Fruit fly (Drosophila melanogaster) whole organism, embryonic: ENCODE results near the gene Gyc88E.

Source experiments
- Atf6 ChIP-seq: fragments of 200-800 bp; sonication (Bioruptor generic); IDR thresholded peaks from 2 replicates; pipeline ENCODE4 v1.3.6; 2022; ENCODE audit warnings: missing biosample characterization, missing genetic modification characterization
- B-H1 ChIP-seq: fragments of 200-800 bp; sonication (Bioruptor generic); IDR thresholded peaks from 3 replicates; pipeline ENCODE4 v1.3.6; 2022; ENCODE audit warnings: missing biosample characterization, missing genetic modification characterization
- Bgb ChIP-seq: fragments of 200-800 bp; sonication (Bioruptor generic); IDR thresholded peaks from 2 replicates; pipeline ENCODE4 v1.3.6; 2022; ENCODE audit warnings: missing biosample characterization, missing genetic modification characterization; ENCODE audit not compliant: partially characterized antibody
- CG11695 ChIP-seq: fragments of 200-800 bp; sonication (Bioruptor generic); IDR thresholded peaks from 3 replicates; pipeline ENCODE4 v1.3.6; 2022; ENCODE audit warnings: missing biosample characterization, missing genetic modification characterization
- CG12219 ChIP-seq: fragments of 200-800 bp; sonication (Bioruptor generic); optimal IDR thresholded peaks from 3 replicates; lab custom pipeline; 2018; ENCODE audit warnings: missing biosample characterization, mild to moderate bottlenecking, missing genetic modification characterization
- CG1233 ChIP-seq: fragments of 200-800 bp; sonication (Bioruptor generic); optimal IDR thresholded peaks from 4 replicates; lab custom pipeline; 2018; ENCODE audit warnings: missing biosample characterization, mild to moderate bottlenecking, missing genetic modification characterization
- CG13424 ChIP-seq: fragments of 200-800 bp; sonication (Bioruptor generic); optimal IDR thresholded peaks from 2 replicates; lab custom pipeline; 2019; ENCODE audit warnings: missing biosample characterization, mild to moderate bottlenecking, missing genetic modification characterization, moderate library complexity
- CG14667 ChIP-seq: fragments of 200-800 bp; sonication (Bioruptor generic); IDR thresholded peaks from 2 replicates; pipeline ENCODE4 v1.3.6; 2022; ENCODE audit warnings: missing biosample characterization, missing genetic modification characterization
- CG17186 ChIP-seq: fragments of 200-800 bp; sonication (Bioruptor generic); optimal IDR thresholded peaks from 3 replicates; lab custom pipeline; 2017; ENCODE audit warnings: missing biosample characterization, missing genetic modification reagents, missing genetic modification characterization
- CG17359 ChIP-seq: fragments of 200-800 bp; sonication (Bioruptor generic); optimal IDR thresholded peaks from 3 replicates; lab custom pipeline; 2018; ENCODE audit warnings: missing biosample characterization, mild to moderate bottlenecking, missing genetic modification characterization, moderate library complexity
- CG17361 ChIP-seq: fragments of 200-800 bp; sonication (Bioruptor generic); IDR thresholded peaks from 3 replicates; pipeline ENCODE4 v1.3.6; 2022; ENCODE audit warnings: missing biosample characterization, missing genetic modification characterization
- CG17829 ChIP-seq: fragments of 200-800 bp; optimal IDR thresholded peaks from 2 replicates; lab custom pipeline; 2019; ENCODE audit warnings: missing biosample characterization, mild to moderate bottlenecking, missing genetic modification characterization, moderate library complexity
- CG1832 ChIP-seq: fragments of 200-800 bp; sonication (Bioruptor generic); optimal IDR thresholded peaks from 2 replicates; lab custom pipeline; 2017; ENCODE audit warnings: missing biosample characterization, mild to moderate bottlenecking, missing genetic modification characterization, inconsistent platforms
- CG18476 ChIP-seq: fragments of 200-800 bp; sonication (Bioruptor generic); optimal IDR thresholded peaks from 2 replicates; lab custom pipeline; 2016; ENCODE audit warnings: missing biosample characterization, mild to moderate bottlenecking, missing genetic modification characterization
- CG18599 ChIP-seq: fragments of 200-800 bp; sonication (Bioruptor generic); optimal IDR thresholded peaks from 3 replicates; lab custom pipeline; 2017; ENCODE audit warnings: missing biosample characterization, missing genetic modification characterization, mild to moderate bottlenecking, moderate library complexity, missing genetic modification reagents
- CG31441 ChIP-seq: fragments of 200-800 bp; sonication (Bioruptor generic); IDR thresholded peaks from 2 replicates; pipeline ENCODE4 v1.3.6; 2022; ENCODE audit warnings: missing biosample characterization, missing genetic modification characterization
- CG4424 ChIP-seq: fragments of 200-800 bp; sonication (Bioruptor generic); optimal IDR thresholded peaks from 3 replicates; lab custom pipeline; 2016; ENCODE audit warnings: missing biosample characterization, missing genetic modification characterization
- CG7745 ChIP-seq: fragments of 200-800 bp; sonication (Bioruptor generic); optimal IDR thresholded peaks from 2 replicates; lab custom pipeline; 2018; ENCODE audit warnings: missing biosample characterization, mild to moderate bottlenecking, missing genetic modification characterization, moderate library complexity
- CG7839 ChIP-seq: fragments of 200-800 bp; sonication (Bioruptor generic); optimal IDR thresholded peaks from 3 replicates; lab custom pipeline; 2018; ENCODE audit warnings: missing biosample characterization, mild to moderate bottlenecking, missing genetic modification characterization, moderate library complexity
- CG8924 ChIP-seq: fragments of 200-800 bp; optimal IDR thresholded peaks from 3 replicates; lab custom pipeline; 2019; ENCODE audit warnings: missing biosample characterization, mild to moderate bottlenecking, missing genetic modification characterization, moderate library complexity
- CG8944 ChIP-seq: fragments of 200-800 bp; sonication (Bioruptor generic); optimal IDR thresholded peaks from 3 replicates; lab custom pipeline; 2016; ENCODE audit warnings: missing biosample characterization, missing genetic modification characterization
- Dbx ChIP-seq: fragments of 200-800 bp; sonication (Bioruptor generic); IDR thresholded peaks from 3 replicates; pipeline ENCODE4 v1.3.6; 2022; ENCODE audit warnings: missing biosample characterization, missing genetic modification characterization
- Dip3 ChIP-seq: fragments of 200-800 bp; sonication (Bioruptor generic); optimal IDR thresholded peaks from 3 replicates; lab custom pipeline; 2016; ENCODE audit warnings: missing biosample characterization, missing genetic modification characterization
- GATAe ChIP-seq: fragments of 200-800 bp; sonication (Bioruptor generic); conservative IDR thresholded peaks from 2 replicates; pipeline ENCODE4 v1.3.6; 2022; ENCODE audit warnings: missing biosample characterization, missing genetic modification characterization
- Hr3 ChIP-seq: fragments of 200-800 bp; sonication (Bioruptor generic); optimal IDR thresholded peaks from 3 replicates; lab custom pipeline; 2016; ENCODE audit warnings: missing biosample characterization, missing genetic modification characterization
- Hr78 ChIP-seq, 2 experiments: fragments of 200-800 bp in 1 of 2; fragments of >200 bp in 1 of 2; sonication (Bioruptor generic) in 1 of 2; optimal IDR thresholded peaks; 2 replicates each; lab custom pipeline; 2017 to 2019; ENCODE audit warnings: missing biosample characterization in 2 of 2, missing genetic modification characterization in 2 of 2, mild to moderate bottlenecking in 1 of 2, moderate library complexity in 1 of 2
- MBD-R2 ChIP-seq: fragments of 200-800 bp; sonication (Bioruptor generic); IDR thresholded peaks from 2 replicates; pipeline ENCODE4 v1.3.6; 2022; ENCODE audit warnings: missing biosample characterization, missing genetic modification characterization
- NC2β ChIP-seq: fragments of 200-800 bp; sonication (Bioruptor generic); optimal IDR thresholded peaks from 2 replicates; lab custom pipeline; 2016; ENCODE audit warnings: missing biosample characterization, missing genetic modification characterization
- Xbp1 ChIP-seq: fragments of 200-800 bp; sonication (Bioruptor generic); optimal IDR thresholded peaks from 3 replicates; lab custom pipeline; 2016; ENCODE audit warnings: missing biosample characterization, mild to moderate bottlenecking, missing genetic modification characterization
- aop ChIP-seq: fragments of 200-800 bp; sonication (Bioruptor generic); IDR thresholded peaks from 2 replicates; pipeline ENCODE4 v1.3.6; 2022; ENCODE audit warnings: missing biosample characterization, missing genetic modification characterization
- ato ChIP-seq: fragments of 200-800 bp; sonication (Bioruptor generic); IDR thresholded peaks from 2 replicates; pipeline ENCODE4 v1.3.6; 2022; ENCODE audit warnings: missing biosample characterization, missing genetic modification characterization; ENCODE audit not compliant: partially characterized antibody
- chinmo ChIP-seq: fragments of 200-800 bp; sonication (Bioruptor generic); IDR thresholded peaks from 4 replicates; pipeline ENCODE4 v1.3.6; 2022; ENCODE audit warnings: missing biosample characterization, missing genetic modification characterization; ENCODE audit not compliant: partially characterized antibody
- exex ChIP-seq: fragments of 200-800 bp; sonication (Bioruptor generic); optimal IDR thresholded peaks from 4 replicates; lab custom pipeline; 2018; ENCODE audit warnings: missing biosample characterization, mild to moderate bottlenecking, missing genetic modification characterization, moderate library complexity
- grau ChIP-seq: fragments of 200-800 bp; optimal IDR thresholded peaks from 3 replicates; lab custom pipeline; 2019; ENCODE audit warnings: missing biosample characterization, mild to moderate bottlenecking, missing genetic modification characterization, moderate library complexity
- grn ChIP-seq: fragments of 200-800 bp; sonication (Bioruptor generic); optimal IDR thresholded peaks from 3 replicates; lab custom pipeline; 2017; ENCODE audit warnings: missing biosample characterization, missing genetic modification characterization
- insv ChIP-seq, 2 experiments: fragments of 200-800 bp; sonication (Bioruptor generic); optimal IDR thresholded peaks; 3 replicates each; lab custom pipeline; 2016 to 2018; ENCODE audit warnings: missing biosample characterization in 2 of 2, missing genetic modification characterization in 2 of 2
- mam ChIP-seq: fragments of 200-800 bp; sonication (Bioruptor generic); optimal IDR thresholded peaks from 3 replicates; lab custom pipeline; 2016; ENCODE audit warnings: missing biosample characterization, missing genetic modification characterization
- phol ChIP-seq: fragments of 200-800 bp; sonication (Bioruptor generic); optimal IDR thresholded peaks from 3 replicates; lab custom pipeline; 2018; ENCODE audit warnings: missing biosample characterization, mild to moderate bottlenecking, missing genetic modification characterization, moderate library complexity
- sd ChIP-seq: fragments of 200-800 bp; sonication (Bioruptor generic); optimal IDR thresholded peaks from 3 replicates; lab custom pipeline; 2018; ENCODE audit warnings: missing biosample characterization, mild to moderate bottlenecking, missing genetic modification characterization, moderate library complexity
- sens ChIP-seq: fragments of 200-800 bp; sonication (Bioruptor generic); peaks from one replicate; lab custom pipeline; 2016; ENCODE audit warnings: missing biosample characterization, missing genetic modification characterization
- slbo ChIP-seq: fragments of 200-800 bp; sonication (Bioruptor generic); IDR thresholded peaks from 2 replicates; pipeline ENCODE4 v1.3.6; 2022; ENCODE audit warnings: missing biosample characterization, missing genetic modification characterization
- sna ChIP-seq: fragments of 200-800 bp; sonication (Bioruptor generic); IDR thresholded peaks from 2 replicates; pipeline ENCODE4 v1.3.6; 2022; ENCODE audit warnings: missing biosample characterization, missing genetic modification characterization; ENCODE audit not compliant: partially characterized antibody
- sob ChIP-seq: fragments of 200-800 bp; sonication (Bioruptor generic); IDR thresholded peaks from 2 replicates; pipeline ENCODE4 v1.3.6; 2022; ENCODE audit warnings: missing biosample characterization, missing genetic modification characterization
- z ChIP-seq: fragments of 200-800 bp; sonication (Bioruptor generic); IDR thresholded peaks from 3 replicates; pipeline ENCODE4 v1.3.6; 2022; ENCODE audit warnings: missing biosample characterization, missing genetic modification characterization
- zfh1 ChIP-seq: fragments of 200-800 bp; sonication (Bioruptor generic); IDR thresholded peaks from 3 replicates; pipeline ENCODE4 v1.3.6; 2022; ENCODE audit warnings: missing biosample characterization, missing genetic modification characterization

Gyc88E gene

dm6 chr3R:15139010-15139815, 11.0 kb upstream of the Gyc88E start (continued):
- 0 out of 2 replicates have a peak, but pooled peaks have one; percentile 35 for TF ChIP-seq CG31441 (GFP tag; lab: Robert Waterston, UW)
- TF ChIP-seq CG17361 (GFP tag; lab: Robert Waterston, UW) = peak; percentile 41; the same call in 1 of the 3 replicates
- peak; percentile 27 for TF ChIP-seq Xbp1 (GFP tag; lab: Kevin White, UChicago)
- TF ChIP-seq slbo (GFP tag; lab: Robert Waterston, UW) = peak; percentile 39; the same call in 1 of the 2 replicates
- no peak for TF ChIP-seq CG18476 (GFP tag; lab: Kevin White, UChicago)
- peak; percentile 35 for TF ChIP-seq Hr3 (GFP tag; lab: Kevin White, UChicago)
- no peak for TF ChIP-seq CG17359 (tag; lab: Kevin White, UChicago)
- TF ChIP-seq grau (tag; lab: Kevin White, UChicago) = peak; percentile 57
- peak; percentile 13 for TF ChIP-seq CG8924
- TF ChIP-seq sob = peak; percentile 37; the same call in 1 of the 2 replicates
- peak; percentile 41 for TF ChIP-seq CG7745 (tag; lab: Kevin White, UChicago)

- peak in 1 of 2 experiments; percentile 23 for TF ChIP-seq Hr78 (GFP tag; optimal IDR thresholded peaks at IDR 0.05; lab: Kevin White, UChicago)
- peak; percentile 81; the same call in 3 of the 4 replicates for TF ChIP-seq chinmo
- no peak for TF ChIP-seq mam (GFP tag; lab: Kevin White, UChicago)
- peak; percentile 81 for TF ChIP-seq sd (tag; lab: Kevin White, UChicago)
- peak; percentile 89 for TF ChIP-seq z (GFP tag; lab: Robert Waterston, UW)
- TF ChIP-seq CG17186 = no peak
- TF ChIP-seq Dip3 (GFP tag; lab: Kevin White, UChicago) = no peak
- TF ChIP-seq grn = peak; percentile 51
- TF ChIP-seq Bgb (GFP tag; lab: Robert Waterston, UW) = no peak
- peak; percentile 2; the same call in 1 of the 2 replicates for TF ChIP-seq Atf6 (GFP tag; lab: Robert Waterston, UW)
- no peak for TF ChIP-seq aop (GFP tag; lab: Robert Waterston, UW)
- peak; percentile 1 for TF ChIP-seq exex (tag; lab: Kevin White, UChicago)
- TF ChIP-seq GATAe (GFP tag; lab: Robert Waterston, UW) = peak; percentile 85
- TF ChIP-seq CG7839 (tag; lab: Kevin White, UChicago) = no peak
- TF ChIP-seq CG1832 (GFP tag; lab: Kevin White, UChicago) = no peak
Observed at dm6 chr3R:15139816-15140473, 10.2 kb upstream of the Gyc88E start, which contains the start of gene CG3987. TSS of gene CG3987 (plus strand) at chr3R:15139958.

- TF ChIP-seq CG13424 (tag; lab: Kevin White, UChicago) = peak; percentile 57
- peak; percentile 49 for TF ChIP-seq CG18599
- no peak for TF ChIP-seq CG1233 (GFP tag; lab: Kevin White, UChicago)
- peak; percentile 51 for TF ChIP-seq CG4424 (GFP tag; lab: Kevin White, UChicago)
- peak; percentile 77 for TF ChIP-seq CG11695 (GFP tag; lab: Robert Waterston, UW)
- TF ChIP-seq NC2β (GFP tag; lab: Kevin White, UChicago) = no peak
- TF ChIP-seq CG17829 (tag; lab: Kevin White, UChicago) = peak; percentile 68
- no peak; the same call in 2 of the 3 replicates for TF ChIP-seq B-H1 (GFP tag; lab: Robert Waterston, UW)
- no peak for TF ChIP-seq sna
- peak; percentile 62 for TF ChIP-seq zfh1 (GFP tag; lab: Robert Waterston, UW)
- TF ChIP-seq ato (GFP tag; lab: Robert Waterston, UW) = no peak
- TF ChIP-seq MBD-R2 (GFP tag; lab: Robert Waterston, UW) = no peak; the same call in 1 of the 2 replicates
- TF ChIP-seq CG12219 (GFP tag; lab: Kevin White, UChicago) = peak; percentile 16
- TF ChIP-seq insv (GFP tag; optimal IDR thresholded peaks at IDR 0.05; lab: Kevin White, UChicago) = no peak
- TF ChIP-seq CG14667 (GFP tag; lab: Robert Waterston, UW) = peak; percentile 52; the same call in 1 of the 2 replicates
- TF ChIP-seq sens (GFP tag; lab: Kevin White, UChicago) = peak; percentile 62
- peak; percentile 59 for TF ChIP-seq phol (tag; lab: Kevin White, UChicago)
- TF ChIP-seq Dbx (GFP tag; lab: Robert Waterston, UW) = peak; percentile 54; the same call in 2 of the 3 replicates
- no peak for TF ChIP-seq CG8944 (GFP tag; lab: Kevin White, UChicago)
Observed at dm6 chr3R:15145491-15145890, 4.7 kb upstream of the Gyc88E start.
